Fruit fly (Drosophila melanogaster): ENCODE measurements around the gene dj.

The dj gene

DNA sequence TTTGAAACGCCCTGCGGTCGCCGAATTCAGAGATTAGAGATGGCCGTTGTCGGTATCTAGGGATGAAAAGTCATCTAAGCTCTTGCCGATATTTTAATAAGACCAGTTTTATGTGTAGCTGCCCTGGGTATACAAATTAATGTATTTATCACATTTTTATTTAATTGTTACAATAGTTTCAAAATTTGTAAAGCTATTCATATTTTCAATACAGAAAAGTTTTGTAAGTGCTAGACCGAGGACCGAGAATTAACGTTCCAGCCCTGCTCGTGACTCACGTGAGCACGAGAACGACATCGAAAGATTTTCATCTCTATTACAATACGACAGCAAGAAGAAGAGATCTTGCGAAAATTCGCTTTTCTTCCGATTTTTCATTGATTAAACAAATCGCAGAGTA lies 8.0 kb downstream of the dj start, which contains the start of the genes CG1105 and CG1965 (continued):
- peak; percentile 66 for TF ChIP-seq seq (GFP tag; IDR thresholded peaks at IDR 0.05)
- TF ChIP-seq CG9817 (tag; optimal IDR thresholded peaks at IDR 0.05): peak; percentile 94
- TF ChIP-seq CG17912 (GFP tag; optimal IDR thresholded peaks at IDR 0.05): peak; percentile 78
- peak; percentile 93 for TF ChIP-seq dmrt11E (tag; optimal IDR thresholded peaks at IDR 0.05)
- peak; percentile 91 for TF ChIP-seq ase (GFP tag; IDR thresholded peaks at IDR 0.05)
- peak; percentile 96 for TF ChIP-seq CG14710 (tag; optimal IDR thresholded peaks at IDR 0.05)
- TF ChIP-seq CG7372 (GFP tag; IDR thresholded peaks at IDR 0.05): peak; percentile 94
- peak; percentile 84 for TF ChIP-seq CG17186 (GFP tag; optimal IDR thresholded peaks at IDR 0.05)
- peak; percentile 72 for TF ChIP-seq CG17612 (GFP tag; IDR thresholded peaks at IDR 0.05)
- TF ChIP-seq MBD-R2 (GFP tag; IDR thresholded peaks at IDR 0.05): peak; percentile 96
- peak; percentile 19 for TF ChIP-seq CG31365 (tag; optimal IDR thresholded peaks at IDR 0.05)
- peak; percentile 92 for TF ChIP-seq CG33213 (GFP tag; optimal IDR thresholded peaks at IDR 0.05)
- TF ChIP-seq Camta (GFP tag; optimal IDR thresholded peaks at IDR 0.05): peak; percentile 88
- peak; percentile 82 for TF ChIP-seq sd (tag; optimal IDR thresholded peaks at IDR 0.05)
- TF ChIP-seq Nf-YC (tag; optimal IDR thresholded peaks at IDR 0.05): peak; percentile 84
- TF ChIP-seq trh (GFP tag; optimal IDR thresholded peaks at IDR 0.05): peak; percentile 91
- peak; percentile 92 for TF ChIP-seq CG9876 (GFP tag; optimal IDR thresholded peaks at IDR 0.05)
- peak; percentile 76 for TF ChIP-seq eyg (GFP tag; optimal IDR thresholded peaks at IDR 0.05)
- TF ChIP-seq tin (GFP tag; optimal IDR thresholded peaks at IDR 0.05): peak; percentile 97
- peak; percentile 87 for TF ChIP-seq Usf (GFP tag; optimal IDR thresholded peaks at IDR 0.05)
- peak; percentile 23 for TF ChIP-seq Hand (GFP tag; optimal IDR thresholded peaks at IDR 0.05)
- TF ChIP-seq CG14965 (GFP tag; optimal IDR thresholded peaks at IDR 0.05; ENCODE audit: borderline replicate concordance): no peak
- peak; percentile 92 for TF ChIP-seq CG32772 (GFP tag; IDR thresholded peaks at IDR 0.05)
- peak; percentile 65 for TF ChIP-seq ac (GFP tag; optimal IDR thresholded peaks at IDR 0.05)
- peak; percentile 99 for TF ChIP-seq hbn (GFP tag; IDR thresholded peaks at IDR 0.05; ENCODE audit: partially characterized antibody)
- no peak for TF ChIP-seq mirr (GFP tag; optimal IDR thresholded peaks at IDR 0.05)
- peak; percentile 97 for TF ChIP-seq Chrac-16 (GFP tag; optimal IDR thresholded peaks at IDR 0.05)
- TF ChIP-seq D19A (tag; optimal IDR thresholded peaks at IDR 0.05): peak; percentile 73
- peak; percentile 78 for TF ChIP-seq tap (tag; optimal IDR thresholded peaks at IDR 0.05)
- peak; percentile 99 for TF ChIP-seq Med (GFP tag)
- no peak for TF ChIP-seq yki (optimal IDR thresholded peaks at IDR 0.05)
- TF ChIP-seq Xrp1 (GFP tag; IDR thresholded peaks at IDR 0.05): peak; percentile 94
- peak; percentile 95 for TF ChIP-seq CG4424 (GFP tag; optimal IDR thresholded peaks at IDR 0.05)
- TF ChIP-seq chn (GFP tag; optimal IDR thresholded peaks at IDR 0.05): peak; percentile 97
- peak; percentile 91 for TF ChIP-seq pzg (GFP tag; optimal IDR thresholded peaks at IDR 0.05)
- peak; percentile 70 for TF ChIP-seq CG15011 (GFP tag; optimal IDR thresholded peaks at IDR 0.05)
- peak; percentile 85 for TF ChIP-seq CG7556 (GFP tag; optimal IDR thresholded peaks at IDR 0.05)
- peak; percentile 97 for TF ChIP-seq sob (GFP tag; IDR thresholded peaks at IDR 0.05)
- TF ChIP-seq Sin3A (optimal IDR thresholded peaks at IDR 0.05): peak; percentile 98
- peak; percentile 91 for TF ChIP-seq Fer3 (tag; optimal IDR thresholded peaks at IDR 0.05)
- TF ChIP-seq bowl (GFP tag; IDR thresholded peaks at IDR 0.05): peak; percentile 81
- TF ChIP-seq sqz (GFP tag; optimal IDR thresholded peaks at IDR 0.05): no peak
- peak; percentile 97 for TF ChIP-seq CG4404 (GFP tag; IDR thresholded peaks at IDR 0.05)
- TF ChIP-seq CG31388 (GFP tag; optimal IDR thresholded peaks at IDR 0.05): peak; percentile 90
- peak; percentile 90 for TF ChIP-seq Blimp-1 (GFP tag; optimal IDR thresholded peaks at IDR 0.05)
- peak; percentile 94 for TF ChIP-seq pnt (GFP tag; optimal IDR thresholded peaks at IDR 0.05)
- TF ChIP-seq CG17829 (tag; optimal IDR thresholded peaks at IDR 0.05): peak; percentile 95
- TF ChIP-seq croc (GFP tag; conservative IDR thresholded peaks at IDR 0.05): peak; percentile 93
- peak; percentile 88 for TF ChIP-seq ssp (GFP tag; IDR thresholded peaks at IDR 0.05)
- peak; percentile 93 for TF ChIP-seq CG11456 (GFP tag; IDR thresholded peaks at IDR 0.05)
- TF ChIP-seq slp2 (GFP tag; optimal IDR thresholded peaks at IDR 0.05): peak; percentile 91
- peak; percentile 92 for TF ChIP-seq CG18476 (GFP tag; optimal IDR thresholded peaks at IDR 0.05)
